Fruit fly (Drosophila melanogaster): ENCODE data around the gene CG11786.
A peak's percentile ranks its signal among the peaks of the same experiment; 100 is the strongest.

CG11786 gene

dm6 chr3R:25069569-25069968 is 23.4 kb downstream of the CG11786 start, which contains the start of the genes Stt3B and CG11839 (continued):
- peak; percentile 95 for TF ChIP-seq CG16813 (GFP tag; IDR thresholded peaks at IDR 0.05; ENCODE audit: partially characterized antibody)
- TF ChIP-seq br (optimal IDR thresholded peaks at IDR 0.05): no peak
- TF ChIP-seq lilli (GFP tag; optimal IDR thresholded peaks at IDR 0.05): peak; percentile 90
- no peak for TF ChIP-seq pan (optimal IDR thresholded peaks at IDR 0.05)
- peak in 1 of 2 experiments; percentile 50 for TF ChIP-seq pan (GFP tag; optimal IDR thresholded peaks at IDR 0.05 in 1 of 2, IDR thresholded peaks at IDR 0.05 in 1 of 2)
- peak; percentile 72 for TF ChIP-seq CG12744 (GFP tag; optimal IDR thresholded peaks at IDR 0.05)
- no peak for TF ChIP-seq CG2678 (tag; optimal IDR thresholded peaks at IDR 0.05)
- TF ChIP-seq Bgb (GFP tag; IDR thresholded peaks at IDR 0.05; ENCODE audit: partially characterized antibody): peak; percentile 91
- no peak; the same call in 1 of the 2 replicates for TF ChIP-seq CG6689 (GFP tag; IDR thresholded peaks at IDR 0.05)
- peak; percentile 85 for TF ChIP-seq CG12659 (GFP tag; optimal IDR thresholded peaks at IDR 0.05)
- TF ChIP-seq sr (GFP tag; IDR thresholded peaks at IDR 0.05): no peak
- peak; percentile 82 for TF ChIP-seq phol (tag; optimal IDR thresholded peaks at IDR 0.05)
- peak; percentile 70 for TF ChIP-seq CG15514 (GFP tag; optimal IDR thresholded peaks at IDR 0.05)
- no peak for TF ChIP-seq zf30C (GFP tag; optimal IDR thresholded peaks at IDR 0.05)
- TF ChIP-seq CG11085 (GFP tag; IDR thresholded peaks at IDR 0.05): no peak
- no peak for TF ChIP-seq CG11093 (GFP tag; IDR thresholded peaks at IDR 0.05)
- TF ChIP-seq luna (GFP tag; optimal IDR thresholded peaks at IDR 0.05): peak; percentile 25
- no peak for TF ChIP-seq CG6813 (GFP tag; optimal IDR thresholded peaks at IDR 0.05)
- peak; percentile 62 for TF ChIP-seq B-H2 (GFP tag; optimal IDR thresholded peaks at IDR 0.05)
- TF ChIP-seq CG31388 (GFP tag; optimal IDR thresholded peaks at IDR 0.05): peak; percentile 48
- no peak for TF ChIP-seq pb (GFP tag; optimal IDR thresholded peaks at IDR 0.05)
- TF ChIP-seq CG9797 (GFP tag; optimal IDR thresholded peaks at IDR 0.05): peak; percentile 39
- TF ChIP-seq Tbp (GFP tag; optimal IDR thresholded peaks at IDR 0.05): no peak
- TF ChIP-seq eyg (GFP tag; optimal IDR thresholded peaks at IDR 0.05): no peak
- peak; percentile 70 for TF ChIP-seq CG18262 (tag; optimal IDR thresholded peaks at IDR 0.05)
- peak; percentile 66 for TF ChIP-seq Nf-YA (GFP tag; IDR thresholded peaks at IDR 0.05)
- TF ChIP-seq Hr39 (optimal IDR thresholded peaks at IDR 0.05): no peak
- no peak for TF ChIP-seq CG17612 (GFP tag; IDR thresholded peaks at IDR 0.05)
- TF ChIP-seq CG33213 (GFP tag; optimal IDR thresholded peaks at IDR 0.05): peak; percentile 69
- TF ChIP-seq CG4360 (GFP tag; IDR thresholded peaks at IDR 0.05): no peak
- TF ChIP-seq HHEX (GFP tag; optimal IDR thresholded peaks at IDR 0.05): no peak
- peak; percentile 35 for TF ChIP-seq emc (GFP tag; optimal IDR thresholded peaks at IDR 0.05)
- TF ChIP-seq CG6654 (GFP tag; optimal IDR thresholded peaks at IDR 0.05): no peak
- TF ChIP-seq Rfx (GFP tag; IDR thresholded peaks at IDR 0.05): peak; percentile 82; the same call in 1 of the 2 replicates
- TF ChIP-seq Spps (tag; optimal IDR thresholded peaks at IDR 0.05): peak; percentile 45
- peak; percentile 80 for TF ChIP-seq Dbx (GFP tag; IDR thresholded peaks at IDR 0.05)
- TF ChIP-seq CG8290 (GFP tag; optimal IDR thresholded peaks at IDR 0.05): peak; percentile 70
- TF ChIP-seq CG8290 (tag; optimal IDR thresholded peaks at IDR 0.05): no peak
- TF ChIP-seq CG9876 (GFP tag; optimal IDR thresholded peaks at IDR 0.05): peak; percentile 71
- no peak for TF ChIP-seq CG30431 (GFP tag; optimal IDR thresholded peaks at IDR 0.05)
- TF ChIP-seq yki (optimal IDR thresholded peaks at IDR 0.05): no peak
- TF ChIP-seq bigmax (GFP tag; optimal IDR thresholded peaks at IDR 0.05): no peak
- TF ChIP-seq ken (GFP tag; IDR thresholded peaks at IDR 0.05): peak; percentile 58; the same call in 2 of the 3 replicates
- peak; percentile 72 for TF ChIP-seq bab2 (GFP tag; optimal IDR thresholded peaks at IDR 0.05)
- peak; percentile 77 for TF ChIP-seq CG10267 (tag; optimal IDR thresholded peaks at IDR 0.05)
- no peak for TF ChIP-seq CG3726 (GFP tag; IDR thresholded peaks at IDR 0.05)
- TF ChIP-seq HLH4C (GFP tag; IDR thresholded peaks at IDR 0.05; ENCODE audit: partially characterized antibody): peak; percentile 83
- peak; percentile 53 for TF ChIP-seq Mes4 (GFP tag; optimal IDR thresholded peaks at IDR 0.05)
- TF ChIP-seq CG7786 (GFP tag; optimal IDR thresholded peaks at IDR 0.05): peak; percentile 83
- TF ChIP-seq CG10959 (GFP tag; IDR thresholded peaks at IDR 0.05): no peak
- peak; percentile 70 for TF ChIP-seq Fer3 (tag; optimal IDR thresholded peaks at IDR 0.05)
- TF ChIP-seq CG11247 (GFP tag; IDR thresholded peaks at IDR 0.05): no peak; the same call in 1 of the 2 replicates
- no peak for TF ChIP-seq CG10274 (GFP tag; optimal IDR thresholded peaks at IDR 0.05)
- peak; percentile 60 for TF ChIP-seq CG18764 (GFP tag; optimal IDR thresholded peaks at IDR 0.05)

All from whole organism, embryonic.